Worm (Caenorhabditis elegans) whole organism, L3 larva: ENCODE measurements around the gene F19H8.2.

Experiments used
- ama-1 ChIP-seq: fragments of 150-350 bp; optimal IDR thresholded peaks from 2 replicates; lab custom pipeline; 2018
- ceh-28 ChIP-seq: fragments of 150-350 bp; optimal IDR thresholded peaks from 2 replicates; lab custom pipeline; 2014; ENCODE audit warnings: missing biosample characterization, missing genetic modification reagents, missing genetic modification characterization
- ceh-9 ChIP-seq: sonication (generic microtip); optimal IDR thresholded peaks from 2 replicates; lab custom pipeline; 2018; ENCODE audit warnings: missing biosample characterization, missing genetic modification characterization
- daf-12 ChIP-seq: fragments of 150-350 bp; optimal IDR thresholded peaks from 2 replicates; lab custom pipeline; 2014; ENCODE audit warnings: missing biosample characterization, missing genetic modification reagents, missing genetic modification characterization
- elt-1 ChIP-seq: fragments of 150-350 bp; optimal IDR thresholded peaks from 2 replicates; lab custom pipeline; 2014; ENCODE audit warnings: missing biosample characterization, missing genetic modification characterization
- elt-2 ChIP-seq: sonication (generic microtip); optimal IDR thresholded peaks from 2 replicates; lab custom pipeline; 2016; ENCODE audit warnings: missing genetic modification reagents, mild to moderate bottlenecking, missing genetic modification characterization, missing compliant biosample characterization
- elt-3 ChIP-seq, 3 experiments: fragments of 150-350 bp in 1 of 3; sonication (generic microtip) in 2 of 3; optimal IDR thresholded peaks; 2 replicates in 2 of 3; 4 replicates in 1 of 3; lab custom pipeline; 2014 to 2017; ENCODE audit warnings: missing biosample characterization in 3 of 3, missing genetic modification characterization in 3 of 3
- eor-1 ChIP-seq, 2 experiments: fragments of 150-350 bp; optimal IDR thresholded peaks; 2 replicates each; lab custom pipeline; 2014 to 2018; ENCODE audit warnings: missing biosample characterization in 2 of 2, missing genetic modification characterization in 2 of 2
- fkh-10 ChIP-seq: sonication (generic microtip); optimal IDR thresholded peaks from 2 replicates; lab custom pipeline; 2017; ENCODE audit warnings: missing biosample characterization, missing genetic modification reagents, missing genetic modification characterization
- fkh-2 ChIP-seq: fragments of 150-350 bp; optimal IDR thresholded peaks from 2 replicates; lab custom pipeline; 2014; ENCODE audit warnings: missing biosample characterization, missing genetic modification reagents, missing genetic modification characterization
- fos-1 ChIP-seq: fragments of 150-350 bp; optimal IDR thresholded peaks from 2 replicates; lab custom pipeline; 2014; ENCODE audit warnings: missing biosample characterization, missing genetic modification characterization
- hmg-11 ChIP-seq: sonication (generic microtip); optimal IDR thresholded peaks from 2 replicates; lab custom pipeline; 2016; ENCODE audit warnings: missing genetic modification characterization, missing compliant biosample characterization
- jun-1 ChIP-seq: fragments of 150-350 bp; optimal IDR thresholded peaks from 2 replicates; lab custom pipeline; 2014; ENCODE audit warnings: missing biosample characterization, missing genetic modification reagents, missing genetic modification characterization
- lin-15B ChIP-seq: fragments of 150-350 bp; optimal IDR thresholded peaks from 2 replicates; lab custom pipeline; 2014; ENCODE audit warnings: missing biosample characterization, missing genetic modification characterization
- lin-39 ChIP-seq: fragments of 150-350 bp; optimal IDR thresholded peaks from 2 replicates; lab custom pipeline; 2018; ENCODE audit warnings: missing biosample characterization, missing genetic modification reagents, missing genetic modification characterization
- lsy-12 ChIP-seq: sonication (generic microtip); optimal IDR thresholded peaks from 2 replicates; lab custom pipeline; 2016; ENCODE audit warnings: mild to moderate bottlenecking, missing genetic modification characterization, missing compliant biosample characterization
- nhr-12 ChIP-seq: fragments of 150-350 bp; optimal IDR thresholded peaks from 2 replicates; lab custom pipeline; 2014; ENCODE audit warnings: missing biosample characterization, missing genetic modification characterization
- nhr-23 ChIP-seq: fragments of 150-350 bp; optimal IDR thresholded peaks from 2 replicates; lab custom pipeline; 2014; ENCODE audit warnings: missing biosample characterization, missing genetic modification reagents, missing genetic modification characterization
- nhr-237 ChIP-seq: fragments of 150-350 bp; optimal IDR thresholded peaks from 2 replicates; lab custom pipeline; 2014; ENCODE audit warnings: missing biosample characterization, missing genetic modification characterization
- nhr-25 ChIP-seq: sonication (generic microtip); optimal IDR thresholded peaks from 2 replicates; lab custom pipeline; 2017; ENCODE audit warnings: missing biosample characterization, missing genetic modification characterization
- nhr-28 ChIP-seq: fragments of 150-350 bp; optimal IDR thresholded peaks from 2 replicates; lab custom pipeline; 2014; ENCODE audit warnings: missing biosample characterization, missing genetic modification characterization
- nhr-43 ChIP-seq: sonication (generic microtip); optimal IDR thresholded peaks from 2 replicates; lab custom pipeline; 2016; ENCODE audit warnings: mild to moderate bottlenecking, missing genetic modification characterization, missing compliant biosample characterization; ENCODE audit not compliant: poor library complexity, severe bottlenecking
- nhr-67 ChIP-seq: fragments of 150-350 bp; optimal IDR thresholded peaks from 2 replicates; lab custom pipeline; 2014; ENCODE audit warnings: missing biosample characterization, missing genetic modification characterization
- pha-4 ChIP-seq: fragments of 150-350 bp; optimal IDR thresholded peaks from 2 replicates; lab custom pipeline; 2014; ENCODE audit warnings: missing biosample characterization, missing genetic modification reagents, missing genetic modification characterization
- pqm-1 ChIP-seq: fragments of 150-350 bp; optimal IDR thresholded peaks from 2 replicates; lab custom pipeline; 2017; ENCODE audit warnings: missing biosample characterization, missing genetic modification characterization, inconsistent platforms
- sea-2 ChIP-seq: fragments of 150-350 bp; sonication (generic microtip); optimal IDR thresholded peaks from 4 replicates; lab custom pipeline; 2014; ENCODE audit warnings: missing biosample characterization, missing genetic modification reagents, missing genetic modification characterization
- skn-1 ChIP-seq: fragments of 150-350 bp; optimal IDR thresholded peaks from 2 replicates; lab custom pipeline; 2014; ENCODE audit warnings: missing biosample characterization, missing genetic modification characterization
- tbx-2 ChIP-seq: sonication (generic microtip); optimal IDR thresholded peaks from 2 replicates; lab custom pipeline; 2016; ENCODE audit warnings: mild to moderate bottlenecking, missing genetic modification characterization, missing compliant biosample characterization
- unc-39 ChIP-seq: sonication (generic microtip); optimal IDR thresholded peaks from 4 replicates; lab custom pipeline; 2017; ENCODE audit warnings: missing biosample characterization, missing genetic modification characterization
- ztf-4 ChIP-seq: fragments of 150-350 bp; optimal IDR thresholded peaks from 2 replicates; lab custom pipeline; 2014; ENCODE audit warnings: missing biosample characterization, missing genetic modification characterization

F19H8.2 gene

ce11 chrII:14611307-14611706 lies 5.6 kb upstream of the F19H8.2 start:
- TF ChIP-seq ceh-9 (tag; lab: Kevin White, UChicago) = no peak
- peak; percentile 45 for TF ChIP-seq ama-1 (lab: Kevin White, UChicago)

ce11 chrII:14610492-14611142 lies 4.9 kb upstream of the F19H8.2 start:
- TF ChIP-seq elt-1 (tag; lab: Kevin White, UChicago) = peak; percentile 39
- TF ChIP-seq sea-2 (GFP tag; lab: Kevin White, UChicago) = no peak
- TF ChIP-seq nhr-28 = no peak
- no peak for TF ChIP-seq unc-39 (tag; lab: Kevin White, UChicago)
- TF ChIP-seq nhr-237 (tag; lab: Kevin White, UChicago) = no peak
- no peak for TF ChIP-seq lin-15B (tag; lab: Kevin White, UChicago)
- TF ChIP-seq jun-1 (tag; lab: Kevin White, UChicago) = no peak
- TF ChIP-seq fkh-2 = no peak
- TF ChIP-seq tbx-2 (tag; lab: Kevin White, UChicago) = no peak
- no peak for TF ChIP-seq pha-4 (tag; lab: Kevin White, UChicago)
- TF ChIP-seq ztf-4 (tag; lab: Kevin White, UChicago) = peak; percentile 24
- no peak for TF ChIP-seq nhr-43 (tag; lab: Kevin White, UChicago)
- peak; percentile 65 for TF ChIP-seq ama-1 (lab: Kevin White, UChicago)
- no peak for TF ChIP-seq eor-1 (tag; optimal IDR thresholded peaks at IDR 0.05; lab: Kevin White, UChicago)
- TF ChIP-seq nhr-25 = no peak
- TF ChIP-seq elt-3 (tag; optimal IDR thresholded peaks at IDR 0.05; lab: Kevin White, UChicago) = no peak
- TF ChIP-seq pqm-1 (tag; lab: Kevin White, UChicago) = no peak
- TF ChIP-seq skn-1 (tag; lab: Kevin White, UChicago) = no peak
- no peak for TF ChIP-seq ceh-28
- TF ChIP-seq nhr-23 = no peak
- no peak for TF ChIP-seq hmg-11
- no peak for TF ChIP-seq nhr-67 (tag; lab: Kevin White, UChicago)
- peak; percentile 15 for TF ChIP-seq elt-2 (tag; lab: Kevin White, UChicago)
- no peak for TF ChIP-seq fos-1
- TF ChIP-seq, all 47 proteins: peak for 4

ce11 chrII:14609297-14609937 lies 3.7 kb upstream of the F19H8.2 start:
- TF ChIP-seq jun-1 (tag; lab: Kevin White, UChicago) = no peak
- TF ChIP-seq ama-1 (lab: Kevin White, UChicago) = peak; percentile 81

ce11 chrII:14608508-14608907 lies 2.8 kb upstream of the F19H8.2 start:
- TF ChIP-seq ama-1 (lab: Kevin White, UChicago) (peak; percentile 92), jun-1 (tag; lab: Kevin White, UChicago) (no peak), ztf-4 (tag; lab: Kevin White, UChicago) (peak; percentile 71)

- TF ChIP-seq nhr-43 (tag; lab: Kevin White, UChicago) (no peak), skn-1 (tag; lab: Kevin White, UChicago) (peak; percentile 7)
Measured at ce11 chrII:14606172-14606571, 503 bp upstream of the F19H8.2 start, which contains the start of gene arl-3. Gene arl-3, plus strand, starts transcription at chrII:14606472.

ce11 chrII:14605026-14605425 lies 643 bp downstream of the F19H8.2 start:
- TF ChIP-seq ztf-4 (tag; lab: Kevin White, UChicago) (peak; percentile 52), ceh-28 (no peak), nhr-43 (tag; lab: Kevin White, UChicago) (no peak), unc-39 (tag; lab: Kevin White, UChicago) (no peak), daf-12 (no peak), fkh-10 (GFP tag; lab: Kevin White, UChicago) (no peak), elt-3 (tag; optimal IDR thresholded peaks at IDR 0.05; lab: Kevin White, UChicago) (no peak), nhr-12 (no peak), tbx-2 (tag; lab: Kevin White, UChicago) (no peak), lsy-12 (tag; lab: Kevin White, UChicago) (peak; percentile 4), ama-1 (lab: Kevin White, UChicago) (peak; percentile 84), pqm-1 (tag; lab: Kevin White, UChicago) (no peak), sea-2 (GFP tag; lab: Kevin White, UChicago) (no peak), pha-4 (tag; lab: Kevin White, UChicago) (no peak), lin-39 (no peak), nhr-23 (no peak)
